Fruit fly (Drosophila melanogaster) whole organism, embryonic: ENCODE measurements around the gene CG34163.

ENCODE experiments used
- CG10147 ChIP-seq: fragments of 200-800 bp; sonication (Bioruptor generic); optimal IDR thresholded peaks from 2 replicates; lab custom pipeline; 2019; ENCODE audit warnings: missing biosample characterization, mild to moderate bottlenecking, missing genetic modification characterization, moderate library complexity
- CG1024 ChIP-seq: fragments of 200-800 bp; sonication (Bioruptor generic); IDR thresholded peaks from 2 replicates; pipeline ENCODE4 v1.3.6; 2022; ENCODE audit warnings: missing biosample characterization, missing genetic modification characterization
- CG10959 ChIP-seq: fragments of 200-800 bp; sonication (Bioruptor generic); IDR thresholded peaks from 2 replicates; pipeline ENCODE4 v1.3.6; 2022; ENCODE audit warnings: missing biosample characterization, missing genetic modification characterization
- CG12299 ChIP-seq: fragments of 200-800 bp; sonication (Bioruptor generic); optimal IDR thresholded peaks from 2 replicates; lab custom pipeline; 2018; ENCODE audit warnings: missing biosample characterization, mild to moderate bottlenecking, missing genetic modification characterization
- CG1603 ChIP-seq: fragments of 200-800 bp; sonication (Bioruptor generic); optimal IDR thresholded peaks from 2 replicates; lab custom pipeline; 2019; ENCODE audit warnings: missing biosample characterization, mild to moderate bottlenecking, missing genetic modification characterization, moderate library complexity
- CG16815 ChIP-seq: fragments of 200-800 bp; sonication (Bioruptor generic); optimal IDR thresholded peaks from 3 replicates; lab custom pipeline; 2017; ENCODE audit warnings: missing biosample characterization, mild to moderate bottlenecking, missing genetic modification characterization
- CG17385 ChIP-seq: fragments of 200-800 bp; sonication (Bioruptor generic); optimal IDR thresholded peaks from 3 replicates; lab custom pipeline; 2018; ENCODE audit warnings: missing biosample characterization, mild to moderate bottlenecking, missing genetic modification characterization
- CG1832 ChIP-seq: fragments of 200-800 bp; sonication (Bioruptor generic); optimal IDR thresholded peaks from 2 replicates; lab custom pipeline; 2017; ENCODE audit warnings: missing biosample characterization, mild to moderate bottlenecking, missing genetic modification characterization, inconsistent platforms
- CG18764 ChIP-seq: fragments of 200-800 bp; sonication (Bioruptor generic); optimal IDR thresholded peaks from 3 replicates; lab custom pipeline; 2016; ENCODE audit warnings: missing biosample characterization, missing genetic modification characterization
- CG2875 ChIP-seq: fragments of 200-800 bp; sonication (Bioruptor generic); optimal IDR thresholded peaks from 2 replicates; lab custom pipeline; 2017; ENCODE audit warnings: missing biosample characterization, mild to moderate bottlenecking, missing genetic modification characterization, missing genetic modification reagents
- CG30020 ChIP-seq: fragments of 200-800 bp; optimal IDR thresholded peaks from 2 replicates; lab custom pipeline; 2019; ENCODE audit warnings: missing biosample characterization, mild to moderate bottlenecking, missing genetic modification characterization, moderate library complexity
- CG33213 ChIP-seq: fragments of 200-800 bp; sonication (Bioruptor generic); optimal IDR thresholded peaks from 3 replicates; lab custom pipeline; 2016; ENCODE audit warnings: missing biosample characterization, missing genetic modification characterization
- CG8359 ChIP-seq: fragments of 200-800 bp; sonication (Bioruptor generic); optimal IDR thresholded peaks from 2 replicates; lab custom pipeline; 2017; ENCODE audit warnings: missing biosample characterization, mild to moderate bottlenecking, missing genetic modification characterization, borderline replicate concordance
- CG9797 ChIP-seq: fragments of 200-800 bp; sonication (Bioruptor generic); optimal IDR thresholded peaks from 3 replicates; lab custom pipeline; 2018; ENCODE audit warnings: missing biosample characterization, mild to moderate bottlenecking, missing genetic modification characterization
- CoRest ChIP-seq: fragments of 200-800 bp; sonication (Bioruptor generic); optimal IDR thresholded peaks from 3 replicates; lab custom pipeline; 2018; ENCODE audit warnings: missing biosample characterization, mild to moderate bottlenecking, missing genetic modification characterization, moderate library complexity
- Dip3 ChIP-seq: fragments of 200-800 bp; sonication (Bioruptor generic); optimal IDR thresholded peaks from 3 replicates; lab custom pipeline; 2016; ENCODE audit warnings: missing biosample characterization, missing genetic modification characterization
- Ets65A ChIP-seq: fragments of 200-800 bp; sonication (Bioruptor generic); peaks from one replicate; lab custom pipeline; 2016; ENCODE audit warnings: missing biosample characterization, missing genetic modification characterization
- Fer1 ChIP-seq: fragments of 200-800 bp; sonication (Bioruptor generic); optimal IDR thresholded peaks from 2 replicates; lab custom pipeline; 2017; ENCODE audit warnings: missing biosample characterization, mild to moderate bottlenecking, missing genetic modification characterization
- Hr78 ChIP-seq, 2 experiments: fragments of 200-800 bp in 1 of 2; fragments of >200 bp in 1 of 2; sonication (Bioruptor generic) in 1 of 2; optimal IDR thresholded peaks; 2 replicates each; lab custom pipeline; 2017 to 2019; ENCODE audit warnings: missing biosample characterization in 2 of 2, missing genetic modification characterization in 2 of 2, mild to moderate bottlenecking in 1 of 2, moderate library complexity in 1 of 2
- Lim3 ChIP-seq: fragments of 200-800 bp; sonication (Bioruptor generic); IDR thresholded peaks from 2 replicates; pipeline ENCODE4 v1.3.6; 2022; ENCODE audit warnings: missing biosample characterization, missing genetic modification characterization
- Max ChIP-seq: fragments of 200-800 bp; sonication (Bioruptor generic); optimal IDR thresholded peaks from 2 replicates; lab custom pipeline; 2016; ENCODE audit warnings: missing biosample characterization, mild to moderate bottlenecking, missing genetic modification characterization
- ash1 ChIP-seq: fragments of 200-800 bp; sonication (Bioruptor generic); optimal IDR thresholded peaks from 2 replicates; lab custom pipeline; 2018; ENCODE audit warnings: missing biosample characterization, mild to moderate bottlenecking, missing genetic modification characterization
- cato ChIP-seq: fragments of 200-800 bp; sonication (Bioruptor generic); optimal IDR thresholded peaks from 2 replicates; lab custom pipeline; 2016; ENCODE audit warnings: missing biosample characterization, missing genetic modification characterization, borderline replicate concordance
- cg ChIP-seq: fragments of 200-800 bp; sonication (Bioruptor generic); optimal IDR thresholded peaks from 3 replicates; lab custom pipeline; 2019; ENCODE audit warnings: missing biosample characterization, mild to moderate bottlenecking, missing genetic modification characterization, moderate library complexity
- ci ChIP-seq: fragments of 200-800 bp; sonication (Bioruptor generic); IDR thresholded peaks from 3 replicates; pipeline ENCODE4 v1.3.6; 2022; ENCODE audit warnings: missing biosample characterization, missing genetic modification characterization
- corto ChIP-seq: fragments of 200-800 bp; sonication (Bioruptor generic); optimal IDR thresholded peaks from 2 replicates; lab custom pipeline; 2016; ENCODE audit warnings: missing biosample characterization, mild to moderate bottlenecking, missing genetic modification characterization, moderate library complexity
- esg ChIP-seq: fragments of 200-800 bp; sonication (Bioruptor generic); conservative IDR thresholded peaks from 2 replicates; pipeline ENCODE4 v1.3.6; 2022; ENCODE audit warnings: missing biosample characterization, missing genetic modification characterization
- lilli ChIP-seq: fragments of 200-800 bp; sonication (Bioruptor generic); optimal IDR thresholded peaks from 3 replicates; lab custom pipeline; 2016; ENCODE audit warnings: missing biosample characterization, missing genetic modification characterization
- nerfin-2 ChIP-seq: fragments of 200-800 bp; sonication (Bioruptor generic); IDR thresholded peaks from 2 replicates; pipeline ENCODE4 v1.3.6; 2022; ENCODE audit warnings: missing biosample characterization, missing genetic modification characterization; ENCODE audit not compliant: partially characterized antibody
- odd ChIP-seq: fragments of 200-800 bp; sonication (Bioruptor generic); optimal IDR thresholded peaks from 2 replicates; lab custom pipeline; 2017; ENCODE audit warnings: missing biosample characterization, mild to moderate bottlenecking, missing genetic modification characterization
- pum ChIP-seq: fragments of 200-800 bp; sonication (Bioruptor generic); optimal IDR thresholded peaks from 2 replicates; lab custom pipeline; 2016; ENCODE audit warnings: missing biosample characterization, missing genetic modification characterization
- ro ChIP-seq: fragments of 200-800 bp; sonication (Bioruptor generic); IDR thresholded peaks from 2 replicates; pipeline ENCODE4 v1.3.6; 2022; ENCODE audit warnings: missing biosample characterization, missing genetic modification characterization
- run ChIP-seq: fragments of 200-800 bp; sonication (Bioruptor generic); optimal IDR thresholded peaks from 3 replicates; lab custom pipeline; 2018; ENCODE audit warnings: missing biosample characterization, mild to moderate bottlenecking, missing genetic modification characterization
- tap ChIP-seq: fragments of 200-800 bp; optimal IDR thresholded peaks from 3 replicates; lab custom pipeline; 2019; ENCODE audit warnings: missing biosample characterization, mild to moderate bottlenecking, missing genetic modification characterization, moderate library complexity
- ttk ChIP-seq: fragments of 200-800 bp; sonication (Bioruptor generic); IDR thresholded peaks from 2 replicates; pipeline ENCODE4 v2.1.2; 2022; ENCODE audit warnings: missing biosample characterization, missing genetic modification characterization
- tup ChIP-seq: fragments of 200-800 bp; sonication (Bioruptor generic); optimal IDR thresholded peaks from 2 replicates; lab custom pipeline; 2016; ENCODE audit warnings: missing biosample characterization, mild to moderate bottlenecking, missing genetic modification characterization, moderate library complexity
- unpg ChIP-seq: fragments of 200-800 bp; sonication (Bioruptor generic); optimal IDR thresholded peaks from 3 replicates; lab custom pipeline; 2018; ENCODE audit warnings: missing biosample characterization, mild to moderate bottlenecking, missing genetic modification characterization, moderate library complexity
- wdn ChIP-seq: fragments of 200-800 bp; sonication (Bioruptor generic); IDR thresholded peaks from 2 replicates; pipeline ENCODE4 v1.3.6; 2022; ENCODE audit warnings: missing biosample characterization, missing genetic modification characterization

CG34163 gene

DNA sequence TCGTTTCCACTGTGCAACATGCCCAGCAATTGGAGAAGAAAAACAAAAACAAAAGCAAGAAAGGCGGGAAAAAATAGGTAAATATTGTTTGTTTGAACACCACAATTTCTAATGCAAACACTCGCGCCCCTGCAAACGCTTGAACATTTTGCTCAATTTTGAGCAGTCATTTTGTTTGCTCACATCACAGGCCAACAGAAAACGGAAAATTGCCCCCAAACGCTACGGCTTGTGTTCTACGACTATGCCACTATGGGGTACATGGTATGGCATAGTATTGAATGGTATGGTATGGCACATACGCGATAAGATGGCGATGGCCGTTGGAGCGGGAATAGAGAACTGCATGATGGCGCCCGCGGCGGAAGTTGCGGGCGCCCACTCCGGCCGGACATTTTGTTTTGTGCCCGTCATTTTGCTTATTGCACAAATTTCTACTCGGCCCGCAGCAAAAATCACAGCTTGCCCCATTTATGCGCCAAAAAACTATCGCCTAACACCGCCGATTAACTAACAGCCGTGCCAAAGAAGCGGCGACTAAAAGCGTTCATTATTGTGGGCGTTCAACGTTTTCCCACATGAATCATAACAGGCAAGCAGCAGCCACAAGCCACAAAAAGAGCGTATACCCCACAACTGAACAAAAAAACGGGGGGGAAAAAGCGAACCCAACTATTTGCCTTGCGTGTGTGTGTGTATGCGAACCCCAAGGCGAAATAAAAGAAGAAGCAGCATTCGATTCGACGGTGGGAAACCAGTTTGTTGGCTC, 16.3 kb downstream of the CG34163 start (continued):
- peak; percentile 24 for TF ChIP-seq Max (GFP tag; lab: Kevin White, UChicago)
- no peak for TF ChIP-seq wdn (GFP tag; lab: Robert Waterston, UW)
- TF ChIP-seq Fer1 (GFP tag; lab: Kevin White, UChicago) = peak; percentile 80
- peak; percentile 63 for TF ChIP-seq Ets65A (GFP tag; lab: Kevin White, UChicago)
- TF ChIP-seq tup (GFP tag; lab: Kevin White, UChicago) = peak; percentile 46
- peak; percentile 77 for TF ChIP-seq run (tag; lab: Kevin White, UChicago)
- no peak for TF ChIP-seq esg (GFP tag; lab: Robert Waterston, UW)
- TF ChIP-seq CG16815 = no peak
- no peak for TF ChIP-seq ash1 (GFP tag; lab: Kevin White, UChicago)
- no peak for TF ChIP-seq CG9797 (GFP tag; lab: Kevin White, UChicago)
- peak; percentile 39 for TF ChIP-seq CG10147
- no peak for TF ChIP-seq Hr78 (GFP tag; optimal IDR thresholded peaks at IDR 0.05; lab: Kevin White, UChicago)
- TF ChIP-seq CG1832 (GFP tag; lab: Kevin White, UChicago) = no peak
- no peak for TF ChIP-seq nerfin-2
- no peak for TF ChIP-seq CG30020 (tag; lab: Kevin White, UChicago)
- peak; percentile 39 for TF ChIP-seq CG18764 (GFP tag; lab: Kevin White, UChicago)
- TF ChIP-seq ro (GFP tag; lab: Robert Waterston, UW) = no peak
- peak; percentile 35 for TF ChIP-seq lilli (GFP tag; lab: Kevin White, UChicago)
- TF ChIP-seq CG1024 (GFP tag; lab: Robert Waterston, UW) = no peak
- TF ChIP-seq Dip3 = peak; percentile 37
- peak; percentile 63 for TF ChIP-seq cato (GFP tag; lab: Kevin White, UChicago)
- TF ChIP-seq ci (GFP tag; lab: Robert Waterston, UW) = no peak
- no peak for TF ChIP-seq corto (GFP tag; lab: Kevin White, UChicago)
- peak; percentile 55 for TF ChIP-seq tap (tag; lab: Kevin White, UChicago)
- peak; percentile 86 for TF ChIP-seq CG2875 (GFP tag; lab: Kevin White, UChicago)
- peak; percentile 60 for TF ChIP-seq cg
- peak; percentile 89 for TF ChIP-seq odd (GFP tag; lab: Kevin White, UChicago)
- TF ChIP-seq pum (GFP tag; lab: Kevin White, UChicago) = no peak
- peak; percentile 49 for TF ChIP-seq CG33213 (GFP tag; lab: Kevin White, UChicago)
- TF ChIP-seq Lim3 = no peak
- TF ChIP-seq CoRest (tag; lab: Kevin White, UChicago) = peak; percentile 50
- TF ChIP-seq CG1603 (tag; lab: Kevin White, UChicago) = peak; percentile 77
- TF ChIP-seq unpg (GFP tag; lab: Kevin White, UChicago) = peak; percentile 70
- peak; percentile 40 for TF ChIP-seq CG8359 (GFP tag; lab: Kevin White, UChicago)
- no peak for TF ChIP-seq ttk (GFP tag; lab: Robert Waterston, UW)
- TF ChIP-seq CG10959 = no peak
- TF ChIP-seq CG12299 (tag; lab: Kevin White, UChicago) = peak; percentile 85
- peak; percentile 91 for TF ChIP-seq CG17385 (GFP tag; lab: Kevin White, UChicago)
- TF ChIP-seq, all 482 proteins: peak for 230
